Worm (Caenorhabditis elegans) whole organism, L4 larva: ENCODE data around the gene snpn-1.
A peak's percentile ranks its signal among the peaks of the same experiment; 100 is the strongest.

Experiments used
- F10B5.3 ChIP-seq: sonication (generic microtip); optimal IDR thresholded peaks from 2 replicates; lab custom pipeline; 2016; ENCODE audit warnings: mild to moderate bottlenecking, missing genetic modification characterization, missing compliant biosample characterization
- F49E8.2 ChIP-seq: sonication (generic microtip); optimal IDR thresholded peaks from 2 replicates; lab custom pipeline; 2016; ENCODE audit warnings: missing compliant biosample characterization, mild to moderate bottlenecking, missing genetic modification characterization, borderline replicate concordance
- aha-1 ChIP-seq: fragments of 150-350 bp; peaks from one replicate; lab custom pipeline; 2014; ENCODE audit warnings: missing biosample characterization, missing genetic modification characterization
- ceh-28 ChIP-seq: fragments of 150-350 bp; optimal IDR thresholded peaks from 2 replicates; lab custom pipeline; 2014; ENCODE audit warnings: missing biosample characterization, missing genetic modification reagents, missing genetic modification characterization
- ceh-32 ChIP-seq: sonication (generic microtip); optimal IDR thresholded peaks from 2 replicates; lab custom pipeline; 2016; ENCODE audit warnings: mild to moderate bottlenecking, missing genetic modification characterization, missing compliant biosample characterization; ENCODE audit not compliant: poor library complexity
- ces-1 ChIP-seq: fragments of 150-350 bp; sonication (generic microtip); optimal IDR thresholded peaks from 4 replicates; lab custom pipeline; 2014; ENCODE audit warnings: missing biosample characterization, missing genetic modification reagents, missing genetic modification characterization
- ctbp-1 ChIP-seq: fragments of 200-800 bp; sonication (Bioruptor generic); IDR thresholded peaks from 2 replicates; pipeline ENCODE4 v1.3.6; 2022; ENCODE audit warnings: missing genetic modification reagents, missing genetic modification characterization, missing compliant biosample characterization
- daf-16 ChIP-seq, 3 experiments: sonication (generic microtip); optimal IDR thresholded peaks; 2 replicates each; lab custom pipeline; 2016 to 2017; ENCODE audit warnings: missing genetic modification characterization in 3 of 3, missing genetic modification reagents in 3 of 3, mild to moderate bottlenecking in 2 of 3, missing compliant biosample characterization in 2 of 3, missing biosample characterization in 1 of 3, moderate library complexity in 1 of 3
- daf-19 ChIP-seq: fragments of 200-800 bp; sonication (Bioruptor generic); conservative IDR thresholded peaks from 2 replicates; pipeline ENCODE4 v1.3.6; 2022; ENCODE audit warnings: missing genetic modification characterization, missing compliant biosample characterization
- dmd-6 ChIP-seq: fragments of 200-800 bp; sonication (Bioruptor generic); IDR thresholded peaks from 2 replicates; pipeline ENCODE4 v1.3.6; 2022; ENCODE audit warnings: missing genetic modification reagents, missing genetic modification characterization, missing compliant biosample characterization
- dmd-8 ChIP-seq: fragments of 200-800 bp; sonication (Bioruptor generic); IDR thresholded peaks from 2 replicates; pipeline ENCODE4 v1.3.6; 2022; ENCODE audit warnings: missing genetic modification characterization, missing compliant biosample characterization
- duxl-1 ChIP-seq: sonication (generic microtip); optimal IDR thresholded peaks from 2 replicates; lab custom pipeline; 2016; ENCODE audit warnings: mild to moderate bottlenecking, missing genetic modification characterization, moderate library complexity, missing compliant biosample characterization; ENCODE audit not compliant: poor library complexity
- dve-1 ChIP-seq: sonication (generic microtip); optimal IDR thresholded peaks from 2 replicates; lab custom pipeline; 2017; ENCODE audit warnings: antibody characterized with exemption, mild to moderate bottlenecking, missing genetic modification characterization, missing compliant biosample characterization; ENCODE audit not compliant: insufficient read depth
- fkh-10 ChIP-seq: fragments of 150-350 bp; optimal IDR thresholded peaks from 2 replicates; lab custom pipeline; 2014; ENCODE audit warnings: missing biosample characterization, missing genetic modification reagents, missing genetic modification characterization
- hif-1 ChIP-seq, 2 experiments: sonication (generic microtip); optimal IDR thresholded peaks; 2 replicates each; lab custom pipeline; 2016 to 2017; ENCODE audit warnings: missing compliant biosample characterization in 2 of 2, missing genetic modification characterization in 2 of 2, missing genetic modification reagents in 2 of 2, missing genotype in 2 of 2, mild to moderate bottlenecking in 1 of 2
- hlh-11 ChIP-seq: fragments of 200-800 bp; sonication (Bioruptor generic); optimal IDR thresholded peaks from 2 replicates; lab custom pipeline; 2018; ENCODE audit warnings: mild to moderate bottlenecking, missing genetic modification characterization, missing compliant biosample characterization
- hlh-30 ChIP-seq: sonication (generic microtip); optimal IDR thresholded peaks from 2 replicates; lab custom pipeline; 2017; ENCODE audit warnings: antibody characterized with exemption, mild to moderate bottlenecking, missing genetic modification characterization, missing compliant biosample characterization; ENCODE audit not compliant: insufficient read depth
- hmg-1.1 ChIP-seq: fragments of 200-800 bp; sonication (Bioruptor generic); IDR thresholded peaks from 2 replicates; pipeline ENCODE4 v1.3.6; 2022; ENCODE audit warnings: missing genetic modification reagents, missing genetic modification characterization, missing compliant biosample characterization
- jun-1 ChIP-seq: fragments of 150-350 bp; optimal IDR thresholded peaks from 2 replicates; lab custom pipeline; 2014; ENCODE audit warnings: missing biosample characterization, missing genetic modification reagents, missing genetic modification characterization
- lsy-2 ChIP-seq, 2 experiments: fragments of 150-350 bp in 1 of 2; sonication (generic microtip) in 1 of 2; optimal IDR thresholded peaks; 2 replicates each; lab custom pipeline; 2014 to 2017; ENCODE audit warnings: missing biosample characterization in 2 of 2, missing genetic modification characterization in 2 of 2
- mdl-1 ChIP-seq, 2 experiments: fragments of 150-350 bp in 1 of 2; sonication (generic microtip) in 1 of 2; optimal IDR thresholded peaks; 2 replicates each; lab custom pipeline; 2014 to 2017; ENCODE audit warnings: missing biosample characterization in 2 of 2, missing genetic modification characterization in 2 of 2
- mep-1 ChIP-seq: fragments of 150-350 bp; sonication (generic microtip); optimal IDR thresholded peaks from 3 replicates; lab custom pipeline; 2014; ENCODE audit warnings: missing biosample characterization, missing genetic modification characterization
- mxl-3 ChIP-seq: fragments of 200-800 bp; sonication (Bioruptor generic); optimal IDR thresholded peaks from 2 replicates; lab custom pipeline; 2018; ENCODE audit warnings: mild to moderate bottlenecking, missing genetic modification characterization, missing compliant biosample characterization
- nhr-102 ChIP-seq: sonication (generic microtip); optimal IDR thresholded peaks from 2 replicates; lab custom pipeline; 2016; ENCODE audit warnings: mild to moderate bottlenecking, missing genetic modification characterization, moderate library complexity, missing compliant biosample characterization
- nhr-11 ChIP-seq: fragments of 150-350 bp; optimal IDR thresholded peaks from 2 replicates; lab custom pipeline; 2014; ENCODE audit warnings: missing biosample characterization, missing genetic modification characterization
- nhr-28 ChIP-seq: fragments of 150-350 bp; optimal IDR thresholded peaks from 2 replicates; lab custom pipeline; 2014; ENCODE audit warnings: missing biosample characterization, missing genetic modification characterization
- nhr-48 ChIP-seq: sonication (generic microtip); optimal IDR thresholded peaks from 2 replicates; lab custom pipeline; 2016; ENCODE audit warnings: mild to moderate bottlenecking, missing genetic modification characterization, missing compliant biosample characterization
- nhr-6 ChIP-seq: fragments of 150-350 bp; optimal IDR thresholded peaks from 2 replicates; lab custom pipeline; 2014; ENCODE audit warnings: missing biosample characterization, missing genetic modification characterization
- nhr-77 ChIP-seq: fragments of 150-350 bp; optimal IDR thresholded peaks from 2 replicates; lab custom pipeline; 2014; ENCODE audit warnings: missing biosample characterization, missing genetic modification characterization
- pha-4 ChIP-seq, 2 experiments: fragments of 150-350 bp in 1 of 2; fragments of 200-800 bp in 1 of 2; sonication (Bioruptor generic) in 1 of 2; IDR thresholded peaks in 1 of 2; optimal IDR thresholded peaks in 1 of 2; 2 replicates each; pipeline versions ENCODE4 v1.3.6 to Lab custom; 2014 to 2022; ENCODE audit warnings: missing genetic modification characterization in 2 of 2, missing genetic modification reagents in 2 of 2, missing biosample characterization in 1 of 2, missing compliant biosample characterization in 1 of 2
- pqm-1 ChIP-seq: sonication (generic microtip); optimal IDR thresholded peaks from 2 replicates; lab custom pipeline; 2017; ENCODE audit warnings: missing biosample characterization, missing genetic modification characterization
- unc-130 ChIP-seq: sonication (generic microtip); optimal IDR thresholded peaks from 2 replicates; lab custom pipeline; 2016; ENCODE audit warnings: missing genetic modification reagents, missing genetic modification characterization, missing compliant biosample characterization
- unc-62 ChIP-seq, 3 experiments: fragments of 150-350 bp in 1 of 3; sonication (generic microtip); optimal IDR thresholded peaks in 2 of 3; peaks in 1 of 3; 1 replicate in 1 of 3; 2 replicates in 2 of 3; lab custom pipeline; 2014 to 2017; ENCODE audit warnings: missing biosample characterization in 3 of 3, missing genetic modification characterization in 3 of 3, missing genetic modification reagents in 3 of 3, missing genotype in 1 of 3
- vab-7 ChIP-seq: fragments of 200-800 bp; sonication (Bioruptor generic); IDR thresholded peaks from 2 replicates; pipeline ENCODE4 v1.3.6; 2022; ENCODE audit warnings: missing genetic modification reagents, missing genetic modification characterization, missing compliant biosample characterization
- zfp-2 ChIP-seq: sonication (generic microtip); optimal IDR thresholded peaks from 2 replicates; lab custom pipeline; 2016; ENCODE audit warnings: mild to moderate bottlenecking, missing genetic modification characterization, missing compliant biosample characterization

Gene snpn-1

ce11 chrIV:5137809-5138208 lies 47.0 kb upstream of the snpn-1 start:
- peak; percentile 62 for TF ChIP-seq ces-1 (GFP tag; lab: Kevin White, UChicago)
- peak in 1 of 2 experiments; percentile 24 for TF ChIP-seq lsy-2 (tag; optimal IDR thresholded peaks at IDR 0.05; lab: Kevin White, UChicago)
- no peak for TF ChIP-seq nhr-48 (tag; lab: Kevin White, UChicago)
- TF ChIP-seq fkh-10 (GFP tag; lab: Kevin White, UChicago), result peak; percentile 95
- no peak for TF ChIP-seq hlh-30 (tag; lab: Kevin White, UChicago)
- TF ChIP-seq ctbp-1, result 0 out of 2 replicates have a peak, but pooled peaks have one; percentile 59
- TF ChIP-seq, all 104 proteins: peak for 4

- no peak for TF ChIP-seq zfp-2 (tag; lab: Kevin White, UChicago)
- no peak for TF ChIP-seq vab-7 (GFP tag; lab: Robert Waterston, UW)
- peak; percentile 80 for TF ChIP-seq aha-1 (tag; lab: Kevin White, UChicago)
- peak in 1 of 2 experiments; percentile 11 for TF ChIP-seq mdl-1 (tag; optimal IDR thresholded peaks at IDR 0.05; lab: Kevin White, UChicago)
- TF ChIP-seq ceh-32 (tag; lab: Kevin White, UChicago), result no peak
- no peak for TF ChIP-seq daf-19 (GFP tag; lab: Robert Waterston, UW)
- no peak for TF ChIP-seq nhr-6 (tag; lab: Kevin White, UChicago)
- no peak for TF ChIP-seq ceh-28 (tag; lab: Kevin White, UChicago)
- TF ChIP-seq nhr-102 (tag; lab: Kevin White, UChicago), result no peak
- TF ChIP-seq hlh-30 (tag; lab: Kevin White, UChicago), result peak; percentile 38
- peak; percentile 35 for TF ChIP-seq nhr-28 (tag; lab: Kevin White, UChicago)
- TF ChIP-seq pqm-1 (tag; lab: Kevin White, UChicago), result no peak
- no peak for TF ChIP-seq nhr-11 (tag; lab: Kevin White, UChicago)
- TF ChIP-seq, all 104 proteins: peak for 4
Measured at ce11 chrIV:5136523-5136922, 45.7 kb upstream of the snpn-1 start.

ce11 chrIV:5134798-5135197 lies 44.0 kb upstream of the snpn-1 start:
- no peak for TF ChIP-seq F49E8.2 (tag; lab: Kevin White, UChicago)
- peak in 1 of 2 experiments; percentile 22 for TF ChIP-seq lsy-2 (tag; optimal IDR thresholded peaks at IDR 0.05; lab: Kevin White, UChicago)
- no peak for TF ChIP-seq ces-1 (GFP tag; lab: Kevin White, UChicago)
- 0 out of 2 replicates have a peak, but pooled peaks have one; percentile 13 for TF ChIP-seq hmg-1.1 (GFP tag; lab: Robert Waterston, UW)
- TF ChIP-seq nhr-6 (tag; lab: Kevin White, UChicago), result peak; percentile 31
- TF ChIP-seq unc-62 (GFP tag; optimal IDR thresholded peaks at IDR 0.05 in 1 of 2; lab: Kevin White, UChicago), result peak in 1 of 2 experiments; percentile 87
- no peak for TF ChIP-seq unc-62 (tag; optimal IDR thresholded peaks at IDR 0.05; lab: Kevin White, UChicago)
- peak; percentile 44 for TF ChIP-seq dve-1 (tag; lab: Kevin White, UChicago)
- TF ChIP-seq pha-4 (GFP tag; IDR thresholded peaks at IDR 0.05; lab: Robert Waterston, UW), result no peak
- TF ChIP-seq pha-4 (tag; optimal IDR thresholded peaks at IDR 0.05; lab: Kevin White, UChicago), result no peak
- peak; percentile 60 for TF ChIP-seq mep-1

ce11 chrIV:5133791-5134370 lies 43.0 kb upstream of the snpn-1 start:
- TF ChIP-seq pqm-1 (tag; lab: Kevin White, UChicago), result peak; percentile 80
- TF ChIP-seq hlh-30 (tag; lab: Kevin White, UChicago), result peak; percentile 57
- TF ChIP-seq dmd-6 (GFP tag; lab: Robert Waterston, UW), result peak; percentile 34; the same call in 1 of the 2 replicates
- no peak for TF ChIP-seq jun-1 (tag; lab: Kevin White, UChicago)
- TF ChIP-seq dmd-8 (GFP tag; lab: Robert Waterston, UW), result no peak
- peak; percentile 69 for TF ChIP-seq nhr-28 (tag; lab: Kevin White, UChicago)
- TF ChIP-seq daf-16 (GFP tag; optimal IDR thresholded peaks at IDR 0.05; lab: Kevin White, UChicago), result no peak
- TF ChIP-seq daf-16 (tag; optimal IDR thresholded peaks at IDR 0.05; lab: Kevin White, UChicago), result peak; percentile 61
- no peak for TF ChIP-seq F10B5.3 (tag; lab: Kevin White, UChicago)
- TF ChIP-seq nhr-77, result peak; percentile 47
- TF ChIP-seq nhr-11 (tag; lab: Kevin White, UChicago), result peak; percentile 6
- no peak for TF ChIP-seq duxl-1 (tag; lab: Kevin White, UChicago)
- TF ChIP-seq lsy-2 (tag; optimal IDR thresholded peaks at IDR 0.05; lab: Kevin White, UChicago), result peak in 1 of 2 experiments; percentile 15
- TF ChIP-seq unc-130, result no peak
- peak; percentile 29 for TF ChIP-seq dve-1 (tag; lab: Kevin White, UChicago)
- peak in 1 of 2 experiments; percentile 37 for TF ChIP-seq hif-1 (tag; optimal IDR thresholded peaks at IDR 0.05; lab: Kevin White, UChicago)
- TF ChIP-seq mxl-3 (GFP tag; lab: Kevin White, UChicago), result peak; percentile 54
- peak; percentile 81 for TF ChIP-seq aha-1 (tag; lab: Kevin White, UChicago)
- peak; percentile 62 for TF ChIP-seq hlh-11 (tag; lab: Kevin White, UChicago)
